Worm (Caenorhabditis elegans): ENCODE results near the gene F41E6.8.
A peak's percentile ranks its signal among the peaks of the same experiment; 100 is the strongest.

Gene F41E6.8

DNA sequence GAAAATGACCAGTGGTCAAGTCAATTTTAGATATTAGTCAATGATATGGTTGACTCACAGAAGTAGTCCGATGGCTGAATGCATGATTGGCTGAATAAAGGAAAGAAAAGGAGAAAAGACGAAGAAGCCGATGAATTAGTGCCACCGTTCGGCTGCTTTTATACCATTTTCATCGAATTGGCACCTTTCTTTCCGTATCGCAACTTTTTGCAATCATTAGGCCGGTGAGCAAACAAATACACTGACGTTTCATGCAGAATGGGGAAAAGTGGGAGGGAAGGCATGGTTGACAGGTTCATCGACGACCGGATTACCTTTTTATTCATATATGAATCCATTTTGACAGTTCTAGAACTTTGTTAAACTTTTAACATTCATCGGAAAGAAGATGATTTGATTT, 19.9 kb upstream of the F41E6.8 start, which contains the start of gene idpc-2:
Gene idpc-2, minus strand, starts transcription at position 101 of the 400 bp plus-strand sequence.
- TF ChIP-seq F49E8.2 (tag; optimal IDR thresholded peaks at IDR 0.05; ENCODE audit: borderline replicate concordance) (no peak), jun-1 (tag; optimal IDR thresholded peaks at IDR 0.05) (no peak), saeg-2 (GFP tag; IDR thresholded peaks at IDR 0.05) (no peak), zfp-2 (tag; optimal IDR thresholded peaks at IDR 0.05) (no peak), daf-8 (GFP tag; IDR thresholded peaks at IDR 0.05) (no peak), nhr-28 (tag; optimal IDR thresholded peaks at IDR 0.05) (no peak), D1046.2 (GFP tag; IDR thresholded peaks at IDR 0.05) (no peak), nhr-25 (tag; optimal IDR thresholded peaks at IDR 0.05; ENCODE audit: borderline replicate concordance, insufficient read depth) (no peak), F37D6.2 (tag; optimal IDR thresholded peaks at IDR 0.05) (no peak), Y105C5A.15 (GFP tag; IDR thresholded peaks at IDR 0.05) (no peak), tag-97 (GFP tag; IDR thresholded peaks at IDR 0.05) (no peak), nhr-41 (GFP tag; IDR thresholded peaks at IDR 0.05) (no peak), T20F7.1 (GFP tag; optimal IDR thresholded peaks at IDR 0.05) (no peak), attf-4 (tag; optimal IDR thresholded peaks at IDR 0.05) (no peak), lin-29 (GFP tag; IDR thresholded peaks at IDR 0.05) (no peak)

ce11 chrV:8618738-8619137, 17.4 kb upstream of the F41E6.8 start, which contains the start of gene grd-5:
Gene grd-5, plus strand, starts transcription at chrV:8619032.
- TF ChIP-seq aha-1 (tag) (peak; percentile 79), Y5F2A.4 (GFP tag; optimal IDR thresholded peaks at IDR 0.05) (no peak)

DNA sequence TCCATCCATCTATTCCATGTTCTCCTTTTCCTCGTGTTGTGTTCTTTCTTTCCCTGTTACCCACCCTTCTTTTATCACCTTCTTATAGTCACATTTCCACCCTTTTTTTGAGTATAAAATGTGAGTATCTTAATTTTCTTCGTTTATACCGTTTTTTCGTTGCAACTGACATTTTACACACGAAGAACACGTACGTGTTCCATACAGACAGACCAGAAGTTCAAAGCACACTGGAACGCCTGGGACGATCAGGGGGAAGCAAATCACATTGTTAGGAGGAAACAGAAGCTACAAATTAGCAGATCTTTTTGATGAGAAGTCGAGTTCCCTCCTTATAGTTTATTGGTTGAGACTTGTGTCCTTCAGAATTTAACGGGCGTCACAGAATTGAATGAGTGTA, 14.4 kb upstream of the F41E6.8 start:
- TF ChIP-seq nhr-48 (tag; optimal IDR thresholded peaks at IDR 0.05) (peak; percentile 19), lin-13 (GFP tag; optimal IDR thresholded peaks at IDR 0.05) (no peak), daf-16 (GFP tag; optimal IDR thresholded peaks at IDR 0.05) (no peak), daf-16 (tag; optimal IDR thresholded peaks at IDR 0.05) (peak; percentile 9), ama-1 (optimal IDR thresholded peaks at IDR 0.05) (peak; percentile 68), pqm-1 (tag; optimal IDR thresholded peaks at IDR 0.05) (no peak), mep-1 (tag; optimal IDR thresholded peaks at IDR 0.05) (peak; percentile 15), zfp-3 (GFP tag; conservative IDR thresholded peaks at IDR 0.05) (no peak), hmg-1.1 (GFP tag; IDR thresholded peaks at IDR 0.05) (0 out of 2 replicates have a peak, but pooled peaks have one; percentile 20), aha-1 (tag) (peak; percentile 77), ceh-44 (GFP tag; IDR thresholded peaks at IDR 0.05) (0 out of 2 replicates have a peak, but pooled peaks have one; percentile 10), mes-2 (tag; optimal IDR thresholded peaks at IDR 0.05; ENCODE audit: poor library complexity, severe bottlenecking) (peak; percentile 21), ctbp-1 (GFP tag; IDR thresholded peaks at IDR 0.05) (0 out of 2 replicates have a peak, but pooled peaks have one; percentile 7)

ce11 chrV:8610633-8611404, 9.5 kb upstream of the F41E6.8 start, which contains the start of gene fip-4:
Gene fip-4, minus strand, starts transcription at chrV:8611268.
- TF ChIP-seq ceh-20 (GFP tag; IDR thresholded peaks at IDR 0.05) (no peak), pha-4 (GFP tag; IDR thresholded peaks at IDR 0.05) (no peak), pha-4 (tag; optimal IDR thresholded peaks at IDR 0.05) (peak; percentile 92), ama-1 (optimal IDR thresholded peaks at IDR 0.05) (peak; percentile 76), aha-1 (tag) (peak; percentile 76), hmg-1.1 (GFP tag; IDR thresholded peaks at IDR 0.05) (peak; percentile 48), nhr-41 (GFP tag; IDR thresholded peaks at IDR 0.05) (peak; percentile 57; the same call in 1 of the 2 replicates), dmd-6 (GFP tag; IDR thresholded peaks at IDR 0.05) (peak; percentile 60), lsy-2 (tag; optimal IDR thresholded peaks at IDR 0.05) (no peak), mxl-2 (GFP tag; conservative IDR thresholded peaks at IDR 0.05) (peak; percentile 67; the same call in 1 of the 2 replicates), mep-1 (tag; optimal IDR thresholded peaks at IDR 0.05) (peak; percentile 26), mxl-3 (GFP tag; optimal IDR thresholded peaks at IDR 0.05) (peak; percentile 57), attf-4 (tag; optimal IDR thresholded peaks at IDR 0.05) (no peak), cey-2 (tag; optimal IDR thresholded peaks at IDR 0.05; ENCODE audit: borderline replicate concordance, insufficient read depth) (peak; percentile 12), dve-1 (tag; optimal IDR thresholded peaks at IDR 0.05; ENCODE audit: insufficient read depth) (peak; percentile 62), nhr-28 (tag; optimal IDR thresholded peaks at IDR 0.05) (peak; percentile 82), lin-13 (GFP tag; optimal IDR thresholded peaks at IDR 0.05) (no peak), daf-16 (GFP tag; optimal IDR thresholded peaks at IDR 0.05) (no peak), daf-16 (tag; optimal IDR thresholded peaks at IDR 0.05) (peak; percentile 78), nhr-77 (tag; optimal IDR thresholded peaks at IDR 0.05) (peak; percentile 57), mdl-1 (tag; optimal IDR thresholded peaks at IDR 0.05) (peak in 1 of 2 experiments; percentile 60), R02D3.7 (tag; optimal IDR thresholded peaks at IDR 0.05) (no peak), pqm-1 (tag; optimal IDR thresholded peaks at IDR 0.05) (peak; percentile 11), hlh-30 (tag; optimal IDR thresholded peaks at IDR 0.05; ENCODE audit: insufficient read depth) (peak; percentile 87), nhr-25 (tag; optimal IDR thresholded peaks at IDR 0.05; ENCODE audit: borderline replicate concordance, insufficient read depth) (peak; percentile 69)
